Worm (Caenorhabditis elegans) whole organism, dauer: ENCODE measurements around the gene F48F7.5.

Experiments
- unc-62 ChIP-seq: sonication (generic microtip); optimal IDR thresholded peaks from 2 replicates; lab custom pipeline; 2017; ENCODE audit warnings: missing biosample characterization, missing genetic modification reagents, missing genetic modification characterization

F48F7.5 gene

ce11 chrX:13975314-13975713 is at the start of gene F48F7.5:
Gene F48F7.5 (plus strand): TSS chrX:13975653.
- TF ChIP-seq unc-62 (GFP tag; lab: Kevin White, UChicago): no peak

DNA sequence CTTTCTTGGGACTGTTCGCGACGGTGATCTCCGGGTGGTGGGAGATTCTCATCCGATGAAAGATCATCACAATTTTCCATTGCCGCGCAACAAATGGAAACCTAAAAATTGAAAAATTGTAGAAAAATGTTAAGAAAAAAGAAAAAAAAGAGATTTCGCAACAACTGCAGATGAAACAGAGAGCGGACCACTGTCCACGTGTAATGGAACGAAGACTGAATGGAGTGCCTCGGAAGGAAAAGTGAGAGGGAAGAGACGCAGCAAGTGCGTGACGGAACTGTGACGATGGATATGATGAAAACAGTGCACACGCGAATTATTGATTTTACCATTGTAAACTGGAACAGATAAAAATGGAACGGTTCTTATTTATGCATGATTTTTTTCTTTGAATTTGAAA is 49.4 kb upstream of the F48F7.5 start, which contains the start of gene meg-2:
Gene meg-2 (minus strand): TSS at position 101 of the 400 bp plus-strand sequence.
- no peak for TF ChIP-seq unc-62 (GFP tag; lab: Kevin White, UChicago)

ce11 chrX:13928532-13928931 is 46.9 kb upstream of the F48F7.5 start:
- no peak for TF ChIP-seq unc-62 (GFP tag; lab: Kevin White, UChicago)

DNA sequence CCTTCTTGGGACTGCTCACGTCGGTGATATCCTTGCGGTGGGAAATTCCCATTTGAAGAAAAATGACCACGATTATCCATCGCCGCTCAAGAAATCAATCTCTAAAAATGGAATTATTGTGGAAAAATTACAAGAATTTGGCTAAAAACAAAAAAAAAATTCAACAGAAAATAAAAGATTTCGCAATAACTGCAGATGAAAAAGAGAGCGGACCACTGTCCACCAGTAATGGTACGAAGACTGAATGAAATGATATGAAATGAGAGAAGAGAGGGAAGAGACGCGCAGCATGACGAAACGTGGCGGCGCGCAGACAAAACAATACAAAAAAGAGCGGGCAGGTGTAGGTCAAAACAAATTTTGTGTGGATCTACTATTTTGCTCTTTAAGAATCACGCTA is 45.9 kb upstream of the F48F7.5 start, which contains the start of gene meg-1:
Gene meg-1 (minus strand): TSS at position 101 of the 400 bp plus-strand sequence.
- TF ChIP-seq unc-62 (GFP tag; lab: Kevin White, UChicago): no peak

DNA sequence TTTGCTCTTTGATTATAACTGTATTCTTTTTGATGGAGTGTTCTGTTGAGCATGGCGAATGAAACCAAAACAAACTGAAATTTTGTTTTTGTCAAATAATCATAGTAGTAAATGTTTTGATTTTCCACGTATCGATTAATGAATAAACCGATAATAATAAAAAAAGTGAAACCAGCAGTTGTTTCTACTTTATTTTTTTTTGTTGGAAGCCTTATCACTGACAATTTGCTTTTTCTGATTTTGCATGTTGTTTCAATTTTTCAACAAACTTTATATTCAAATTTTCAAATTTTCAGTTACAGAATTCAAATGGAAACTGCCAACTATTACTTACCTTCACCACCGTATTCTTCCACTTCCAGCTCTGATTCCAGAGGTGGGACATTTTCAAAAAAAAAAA is 40.9 kb upstream of the F48F7.5 start, which contains the start of gene elt-3:
Gene elt-3 (plus strand): TSS at position 301 of the 400 bp plus-strand sequence.
- no peak for TF ChIP-seq unc-62 (GFP tag; lab: Kevin White, UChicago)

DNA sequence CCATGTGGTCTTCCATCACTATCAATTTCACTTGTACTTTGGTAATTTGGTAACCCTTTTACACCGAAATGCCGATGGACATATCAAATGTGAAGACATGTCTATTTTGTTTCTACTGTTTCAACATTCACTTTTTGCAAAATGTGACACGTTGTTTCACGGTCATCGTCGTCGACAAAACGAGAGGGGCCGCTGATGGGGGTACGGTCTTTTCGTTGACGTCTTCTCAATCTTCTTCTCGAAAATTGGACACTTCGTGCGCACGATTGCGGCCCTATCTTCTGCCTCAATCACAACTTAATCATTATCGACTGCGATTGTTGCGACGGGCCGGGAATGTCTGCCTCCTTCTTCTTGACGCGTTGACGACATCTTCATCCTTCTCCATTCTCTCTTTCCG is 38.7 kb upstream of the F48F7.5 start:
- TF ChIP-seq unc-62 (GFP tag; lab: Kevin White, UChicago): no peak

ce11 chrX:13937350-13937749 is 38.1 kb upstream of the F48F7.5 start:
- no peak for TF ChIP-seq unc-62 (GFP tag; lab: Kevin White, UChicago)

DNA sequence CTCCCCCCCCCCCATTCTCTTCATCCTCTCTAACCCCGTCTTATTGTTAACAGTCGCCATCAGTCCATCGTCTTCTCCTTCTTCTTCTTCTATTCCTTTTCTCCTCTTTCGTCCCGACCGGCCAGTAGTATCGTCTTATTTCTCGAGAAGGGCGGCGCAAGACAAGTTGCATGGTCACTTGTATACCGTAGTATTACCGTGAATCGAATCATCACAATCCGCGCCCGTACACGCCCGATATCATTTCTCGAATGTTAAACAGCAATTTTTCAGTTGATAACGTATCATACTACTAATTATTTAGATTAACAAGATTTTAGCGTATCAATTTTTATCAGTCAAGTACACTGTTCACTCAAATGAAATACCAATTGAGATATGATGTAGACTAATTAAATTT is 37.5 kb upstream of the F48F7.5 start:
- no peak for TF ChIP-seq unc-62 (GFP tag; lab: Kevin White, UChicago)

DNA sequence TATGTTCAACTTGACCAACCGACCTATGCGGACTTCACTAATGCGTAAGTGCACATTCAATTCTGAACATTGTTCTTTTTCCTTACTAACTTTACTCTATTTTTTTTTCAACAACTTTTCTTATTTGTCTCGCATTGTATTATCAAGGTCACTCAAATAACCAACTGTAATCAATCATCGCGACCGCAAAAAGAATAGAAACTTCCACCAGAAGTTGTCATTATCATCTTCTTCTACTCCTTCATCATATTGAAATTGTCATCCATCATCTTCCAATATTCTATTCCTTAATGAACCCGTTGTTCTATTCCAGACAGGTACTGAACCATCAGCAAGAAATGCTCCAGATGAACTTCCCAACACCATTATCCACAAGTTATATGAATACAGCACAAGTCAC is 36.1 kb upstream of the F48F7.5 start:
- TF ChIP-seq unc-62 (GFP tag; lab: Kevin White, UChicago): no peak

- no peak for TF ChIP-seq unc-62 (GFP tag; lab: Kevin White, UChicago)
Measured at ce11 chrX:13940287-13940686, 35.2 kb upstream of the F48F7.5 start.

ce11 chrX:13941296-13941695 is 34.2 kb upstream of the F48F7.5 start:
- TF ChIP-seq unc-62 (GFP tag; lab: Kevin White, UChicago): no peak

DNA sequence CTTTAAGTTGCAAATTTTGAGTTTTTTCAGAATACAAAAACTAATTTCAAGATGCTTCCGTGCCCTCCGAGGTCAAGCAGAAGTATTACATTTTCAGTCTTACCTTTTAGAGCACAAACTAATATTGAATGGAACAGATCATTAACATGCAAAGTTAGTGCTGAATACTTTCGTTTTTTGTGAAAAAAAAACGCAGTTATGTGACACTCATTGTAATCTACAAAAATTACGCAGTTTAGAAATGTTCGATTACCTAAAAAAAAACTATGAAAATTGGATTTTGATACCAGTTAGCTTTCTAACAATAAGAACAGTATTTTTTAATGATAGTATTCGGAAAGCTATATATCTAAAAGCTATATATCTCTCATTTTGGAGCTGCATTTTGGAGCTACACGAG is 33.6 kb upstream of the F48F7.5 start:
- TF ChIP-seq unc-62 (GFP tag; lab: Kevin White, UChicago): no peak

- no peak for TF ChIP-seq unc-62 (GFP tag; lab: Kevin White, UChicago)
Measured at ce11 chrX:13944184-13944583, 31.3 kb upstream of the F48F7.5 start.

DNA sequence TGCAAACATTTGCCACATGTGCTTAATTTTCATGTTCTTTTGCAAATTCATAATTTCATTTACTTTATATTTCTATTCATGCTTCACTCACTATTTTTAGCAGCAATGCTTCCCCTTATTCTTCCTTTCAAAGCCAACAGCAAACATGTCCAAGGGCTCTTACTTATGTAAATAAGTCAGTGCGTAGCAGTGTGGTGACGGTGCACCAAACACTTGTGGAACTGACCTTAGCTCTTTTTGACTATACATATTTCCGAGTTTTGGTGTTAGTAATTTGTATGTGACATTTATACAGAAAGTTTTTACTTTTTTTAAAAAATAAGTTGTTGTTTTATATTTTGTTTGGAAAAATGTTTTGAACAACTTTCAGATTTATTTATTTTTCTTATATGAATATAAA is 30.4 kb upstream of the F48F7.5 start:
- no peak for TF ChIP-seq unc-62 (GFP tag; lab: Kevin White, UChicago)

DNA sequence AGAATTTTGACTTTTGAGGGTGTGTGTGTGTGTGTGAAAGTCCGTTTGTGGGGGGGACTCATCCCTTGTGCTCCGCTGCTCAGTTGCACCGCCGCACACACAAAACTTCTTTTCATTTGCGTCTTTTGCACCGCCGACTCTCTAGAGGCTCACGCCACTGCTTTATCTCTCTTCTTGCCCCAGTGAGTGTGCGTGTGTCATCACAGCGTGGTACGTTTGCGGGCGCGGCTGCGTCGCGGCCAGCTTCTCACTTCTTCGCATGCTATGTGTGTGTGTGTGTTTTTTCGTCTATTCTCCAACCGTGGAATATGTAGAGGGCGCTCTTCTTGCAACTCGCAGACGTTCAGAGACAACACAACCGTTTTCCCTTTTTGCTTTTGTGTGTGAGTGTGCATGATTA is 29.9 kb upstream of the F48F7.5 start:
- TF ChIP-seq unc-62 (GFP tag; lab: Kevin White, UChicago): no peak

DNA sequence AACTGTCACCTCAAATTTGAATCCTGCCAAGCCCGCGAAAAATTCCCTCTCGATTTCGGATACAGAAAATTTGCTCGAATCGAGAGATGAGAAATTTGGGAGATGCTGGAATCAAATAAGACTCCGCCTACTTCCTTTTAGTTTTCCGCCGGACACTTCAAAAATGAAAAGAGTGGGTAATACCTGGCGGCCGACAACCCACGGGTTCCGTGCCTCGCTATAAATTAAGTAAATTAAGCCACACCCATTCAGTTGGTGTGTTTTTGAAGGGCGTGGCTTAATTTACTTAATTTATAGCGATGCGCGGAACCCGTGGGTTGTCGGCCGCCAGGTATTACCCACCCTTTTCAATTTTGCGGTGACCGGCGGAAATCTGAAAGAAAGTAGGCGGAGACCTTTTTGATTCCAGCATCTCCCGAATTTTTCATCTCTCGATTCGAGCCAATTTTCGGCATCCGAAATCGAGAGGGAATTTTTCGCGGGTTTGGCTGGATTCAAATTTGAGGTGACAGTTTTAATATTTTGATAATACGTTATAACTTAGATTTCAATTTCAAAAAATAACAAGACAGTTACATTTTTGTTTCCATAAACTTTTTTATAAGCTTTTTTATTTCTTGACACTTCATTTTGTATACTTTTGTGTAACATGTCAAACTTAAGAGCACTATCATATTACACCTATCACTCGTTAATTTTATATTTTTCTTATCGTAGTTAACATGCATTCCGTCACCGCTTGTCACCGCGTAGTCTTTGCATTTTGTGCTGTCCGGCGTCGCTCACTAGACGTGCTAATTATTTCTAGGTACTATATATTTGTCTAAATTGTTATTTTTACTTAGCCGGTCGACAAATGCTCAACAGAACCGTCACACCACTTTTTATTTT is 28.5 kb upstream of the F48F7.5 start:
- TF ChIP-seq unc-62 (GFP tag; lab: Kevin White, UChicago): no peak

- no peak for TF ChIP-seq unc-62 (GFP tag; lab: Kevin White, UChicago)
Measured at ce11 chrX:13948167-13948566, 27.3 kb upstream of the F48F7.5 start.
